Fruit fly (Drosophila melanogaster) whole organism, embryonic: Measurements from ENCODE around the gene CG5196.
A peak's percentile ranks its signal among the peaks of the same experiment; 100 is the strongest.

Source experiments
- Abd-B ChIP-seq: fragments of 200-800 bp; sonication (Bioruptor generic); optimal IDR thresholded peaks from 2 replicates; lab custom pipeline; 2018; ENCODE audit warnings: missing biosample characterization, mild to moderate bottlenecking, missing genetic modification characterization, moderate library complexity
- Atf6 ChIP-seq: fragments of 200-800 bp; sonication (Bioruptor generic); IDR thresholded peaks from 2 replicates; pipeline ENCODE4 v1.3.6; 2022; ENCODE audit warnings: missing biosample characterization, missing genetic modification characterization
- CG10267 ChIP-seq: fragments of 200-800 bp; sonication (Bioruptor generic); optimal IDR thresholded peaks from 2 replicates; lab custom pipeline; 2018; ENCODE audit warnings: missing biosample characterization, mild to moderate bottlenecking, missing genetic modification characterization, moderate library complexity
- CG12104 ChIP-seq: fragments of 200-800 bp; sonication (Bioruptor generic); optimal IDR thresholded peaks from 3 replicates; lab custom pipeline; 2016; ENCODE audit warnings: missing biosample characterization, missing genetic modification characterization
- CG12391 ChIP-seq: fragments of 200-800 bp; sonication (Bioruptor generic); optimal IDR thresholded peaks from 3 replicates; lab custom pipeline; 2018; ENCODE audit warnings: missing biosample characterization, mild to moderate bottlenecking, missing genetic modification characterization, moderate library complexity
- CG12659 ChIP-seq: fragments of 200-800 bp; sonication (Bioruptor generic); optimal IDR thresholded peaks from 3 replicates; lab custom pipeline; 2017; ENCODE audit warnings: mild to moderate bottlenecking, missing biosample characterization, missing genetic modification reagents, missing genetic modification characterization
- CG13775 ChIP-seq: fragments of 200-800 bp; sonication (Bioruptor generic); optimal IDR thresholded peaks from 3 replicates; lab custom pipeline; 2017; ENCODE audit warnings: missing biosample characterization, mild to moderate bottlenecking, missing genetic modification characterization
- CG17186 ChIP-seq: fragments of 200-800 bp; sonication (Bioruptor generic); optimal IDR thresholded peaks from 3 replicates; lab custom pipeline; 2017; ENCODE audit warnings: missing biosample characterization, missing genetic modification reagents, missing genetic modification characterization
- CG18262 ChIP-seq: fragments of 200-800 bp; optimal IDR thresholded peaks from 3 replicates; lab custom pipeline; 2019; ENCODE audit warnings: missing biosample characterization, mild to moderate bottlenecking, missing genetic modification characterization, moderate library complexity
- CG1832 ChIP-seq: fragments of 200-800 bp; sonication (Bioruptor generic); optimal IDR thresholded peaks from 2 replicates; lab custom pipeline; 2017; ENCODE audit warnings: missing biosample characterization, mild to moderate bottlenecking, missing genetic modification characterization, inconsistent platforms
- CG18619 ChIP-seq: fragments of 200-800 bp; sonication (Bioruptor generic); optimal IDR thresholded peaks from 3 replicates; lab custom pipeline; 2017; ENCODE audit warnings: missing biosample characterization, mild to moderate bottlenecking, missing genetic modification characterization
- CG2889 ChIP-seq: fragments of 200-800 bp; sonication (Bioruptor generic); IDR thresholded peaks from 3 replicates; pipeline ENCODE4 v1.3.6; 2022; ENCODE audit warnings: missing biosample characterization, missing genetic modification characterization
- CG30020 ChIP-seq: fragments of 200-800 bp; optimal IDR thresholded peaks from 2 replicates; lab custom pipeline; 2019; ENCODE audit warnings: missing biosample characterization, mild to moderate bottlenecking, missing genetic modification characterization, moderate library complexity
- CG3163 ChIP-seq: fragments of 200-800 bp; sonication (Bioruptor generic); optimal IDR thresholded peaks from 3 replicates; lab custom pipeline; 2016; ENCODE audit warnings: missing biosample characterization, missing genetic modification characterization
- CG7786 ChIP-seq: fragments of 200-800 bp; sonication (Bioruptor generic); optimal IDR thresholded peaks from 2 replicates; lab custom pipeline; 2016; ENCODE audit warnings: missing biosample characterization, missing genetic modification characterization
- CG8290 ChIP-seq, 3 experiments: fragments of 200-800 bp; sonication (Bioruptor generic); optimal IDR thresholded peaks; 2 replicates each; lab custom pipeline; 2016 to 2019; ENCODE audit warnings: missing biosample characterization in 3 of 3, missing genetic modification characterization in 3 of 3, mild to moderate bottlenecking in 2 of 3, moderate library complexity in 1 of 3
- CG9215 ChIP-seq: fragments of 200-800 bp; sonication (Bioruptor generic); IDR thresholded peaks from 2 replicates; pipeline ENCODE4 v1.3.6; 2022; ENCODE audit warnings: missing biosample characterization, missing genetic modification characterization
- CG9437 ChIP-seq: fragments of 200-800 bp; sonication (Bioruptor generic); optimal IDR thresholded peaks from 2 replicates; lab custom pipeline; 2018; ENCODE audit warnings: missing biosample characterization, mild to moderate bottlenecking, missing genetic modification characterization
- CG9609 ChIP-seq: fragments of 200-800 bp; sonication (Bioruptor generic); optimal IDR thresholded peaks from 3 replicates; lab custom pipeline; 2016; ENCODE audit warnings: missing biosample characterization, missing genetic modification characterization
- Dbx ChIP-seq: fragments of 200-800 bp; sonication (Bioruptor generic); IDR thresholded peaks from 3 replicates; pipeline ENCODE4 v1.3.6; 2022; ENCODE audit warnings: missing biosample characterization, missing genetic modification characterization
- Dip3 ChIP-seq: fragments of 200-800 bp; sonication (Bioruptor generic); optimal IDR thresholded peaks from 3 replicates; lab custom pipeline; 2016; ENCODE audit warnings: missing biosample characterization, missing genetic modification characterization
- HLH4C ChIP-seq: fragments of 200-800 bp; sonication (Bioruptor generic); IDR thresholded peaks from 3 replicates; pipeline ENCODE4 v1.3.6; 2022; ENCODE audit warnings: missing biosample characterization, missing genetic modification characterization; ENCODE audit not compliant: partially characterized antibody
- HmgD ChIP-seq: fragments of 200-800 bp; sonication (Bioruptor generic); optimal IDR thresholded peaks from 3 replicates; lab custom pipeline; 2016; ENCODE audit warnings: missing biosample characterization, missing genetic modification characterization
- MESR4 ChIP-seq: fragments of 200-800 bp; sonication (Bioruptor generic); optimal IDR thresholded peaks from 2 replicates; lab custom pipeline; 2018; ENCODE audit warnings: missing biosample characterization, mild to moderate bottlenecking, missing genetic modification characterization, moderate library complexity
- Myb ChIP-seq: fragments of 200-800 bp; sonication (Bioruptor generic); optimal IDR thresholded peaks from 2 replicates; lab custom pipeline; 2016; ENCODE audit warnings: missing biosample characterization, missing genetic modification characterization
- Nf-YB ChIP-seq: fragments of 200-800 bp; sonication (Bioruptor generic); optimal IDR thresholded peaks from 3 replicates; lab custom pipeline; 2019; ENCODE audit warnings: missing biosample characterization, mild to moderate bottlenecking, missing genetic modification characterization, moderate library complexity
- Nf-YC ChIP-seq: fragments of 200-800 bp; optimal IDR thresholded peaks from 3 replicates; lab custom pipeline; 2019; ENCODE audit warnings: missing biosample characterization, mild to moderate bottlenecking, missing genetic modification characterization, moderate library complexity
- Side ChIP-seq: fragments of 200-800 bp; sonication (Bioruptor generic); optimal IDR thresholded peaks from 2 replicates; lab custom pipeline; 2016; ENCODE audit warnings: missing biosample characterization, missing genetic modification characterization
- Usf ChIP-seq: fragments of 200-800 bp; sonication (Bioruptor generic); optimal IDR thresholded peaks from 2 replicates; lab custom pipeline; 2017; ENCODE audit warnings: missing genotype, missing biosample characterization, missing genetic modification characterization
- Xbp1 ChIP-seq: fragments of 200-800 bp; sonication (Bioruptor generic); optimal IDR thresholded peaks from 3 replicates; lab custom pipeline; 2016; ENCODE audit warnings: missing biosample characterization, mild to moderate bottlenecking, missing genetic modification characterization
- al ChIP-seq: fragments of 200-800 bp; sonication (Bioruptor generic); IDR thresholded peaks from 2 replicates; pipeline ENCODE4 v1.3.6; 2022; ENCODE audit warnings: missing biosample characterization, missing genetic modification characterization
- chif ChIP-seq, 2 experiments: fragments of 200-800 bp; sonication (Bioruptor generic); optimal IDR thresholded peaks; 3 replicates each; lab custom pipeline; 2016; ENCODE audit warnings: missing biosample characterization in 2 of 2, missing genetic modification characterization in 2 of 2
- crp ChIP-seq, 2 experiments: fragments of 200-800 bp; sonication (Bioruptor generic); optimal IDR thresholded peaks; 2 replicates in 1 of 2; 3 replicates in 1 of 2; lab custom pipeline; 2017; ENCODE audit warnings: missing biosample characterization in 2 of 2, missing genetic modification characterization in 2 of 2, mild to moderate bottlenecking in 1 of 2, moderate library complexity in 1 of 2
- dpn ChIP-seq, 2 experiments: fragments of 200-800 bp; sonication (Bioruptor generic); optimal IDR thresholded peaks; 3 replicates each; lab custom pipeline; 2016; ENCODE audit warnings: missing biosample characterization in 2 of 2, missing genetic modification characterization in 2 of 2
- ham ChIP-seq: fragments of 200-800 bp; sonication (Bioruptor generic); IDR thresholded peaks from 2 replicates; pipeline ENCODE4 v1.3.6; 2022; ENCODE audit warnings: missing biosample characterization, missing genetic modification characterization
- hkb ChIP-seq, 2 experiments: fragments of 200-800 bp in 1 of 2; fragments of >200 bp in 1 of 2; sonication (Bioruptor generic) in 1 of 2; IDR thresholded peaks in 1 of 2; optimal IDR thresholded peaks in 1 of 2; 2 replicates each; pipeline versions ENCODE4 v1.3.6 to Lab custom; 2017 to 2022; ENCODE audit warnings: missing biosample characterization in 1 of 2, missing genetic modification characterization in 1 of 2
- kni ChIP-seq: fragments of 200-800 bp; sonication (Bioruptor generic); optimal IDR thresholded peaks from 3 replicates; lab custom pipeline; 2017; ENCODE audit warnings: mild to moderate bottlenecking, missing biosample characterization, missing genetic modification reagents, missing genetic modification characterization
- knrl ChIP-seq: fragments of 200-800 bp; sonication (Bioruptor generic); IDR thresholded peaks from 3 replicates; pipeline ENCODE4 v1.3.6; 2022; ENCODE audit warnings: missing biosample characterization, missing genetic modification characterization; ENCODE audit not compliant: partially characterized antibody
- pfk ChIP-seq: fragments of 200-800 bp; sonication (Bioruptor generic); optimal IDR thresholded peaks from 2 replicates; lab custom pipeline; 2018; ENCODE audit warnings: missing biosample characterization, mild to moderate bottlenecking, missing genetic modification characterization, moderate library complexity
- phol ChIP-seq: fragments of 200-800 bp; sonication (Bioruptor generic); optimal IDR thresholded peaks from 3 replicates; lab custom pipeline; 2018; ENCODE audit warnings: missing biosample characterization, mild to moderate bottlenecking, missing genetic modification characterization, moderate library complexity
- sens ChIP-seq: fragments of 200-800 bp; sonication (Bioruptor generic); peaks from one replicate; lab custom pipeline; 2016; ENCODE audit warnings: missing biosample characterization, missing genetic modification characterization
- sisA ChIP-seq: fragments of 200-800 bp; sonication (Bioruptor generic); IDR thresholded peaks from 2 replicates; pipeline ENCODE4 v1.3.6; 2022; ENCODE audit warnings: missing biosample characterization, missing genetic modification characterization
- trem ChIP-seq: fragments of 200-800 bp; optimal IDR thresholded peaks from 3 replicates; lab custom pipeline; 2019; ENCODE audit warnings: missing biosample characterization, mild to moderate bottlenecking, missing genetic modification characterization, moderate library complexity
- trh ChIP-seq: fragments of 200-800 bp; sonication (Bioruptor generic); optimal IDR thresholded peaks from 2 replicates; lab custom pipeline; 2016; ENCODE audit warnings: missing biosample characterization, missing genetic modification characterization
- twi ChIP-seq: fragments of 200-800 bp; optimal IDR thresholded peaks from 2 replicates; lab custom pipeline; 2019; ENCODE audit warnings: missing biosample characterization, mild to moderate bottlenecking, missing genetic modification characterization, moderate library complexity
- vnd ChIP-seq: fragments of 200-800 bp; sonication (Bioruptor generic); IDR thresholded peaks from 3 replicates; pipeline ENCODE4 v1.3.6; 2022; ENCODE audit warnings: missing biosample characterization, missing genetic modification characterization; ENCODE audit not compliant: partially characterized antibody
- zf30C ChIP-seq: fragments of 200-800 bp; sonication (Bioruptor generic); optimal IDR thresholded peaks from 3 replicates; lab custom pipeline; 2018; ENCODE audit warnings: missing biosample characterization, mild to moderate bottlenecking, missing genetic modification characterization

CG5196 gene

dm6 chr3R:12425510-12426309, 17.6 kb downstream of the CG5196 start, which contains the start of gene Pp1-87B (continued):
- peak; percentile 39 for TF ChIP-seq CG8290 (GFP tag; optimal IDR thresholded peaks at IDR 0.05; lab: Kevin White, UChicago)
- peak in 1 of 2 experiments; percentile 46 for TF ChIP-seq CG8290 (tag; optimal IDR thresholded peaks at IDR 0.05; lab: Kevin White, UChicago)
- TF ChIP-seq CG17186 = peak; percentile 54
- no peak for TF ChIP-seq zf30C (GFP tag; lab: Kevin White, UChicago)
- TF ChIP-seq knrl (GFP tag; lab: Robert Waterston, UW) = peak; percentile 43; the same call in 2 of the 3 replicates
- TF ChIP-seq ham = no peak
- no peak for TF ChIP-seq CG2889 (GFP tag; lab: Robert Waterston, UW)
- TF ChIP-seq al = no peak
- peak; percentile 74 for TF ChIP-seq Myb (GFP tag; lab: Kevin White, UChicago)
- peak; percentile 30 for TF ChIP-seq Abd-B
- TF ChIP-seq dpn (GFP tag; optimal IDR thresholded peaks at IDR 0.05; lab: Kevin White, UChicago) = peak in 1 of 2 experiments; percentile 11
- TF ChIP-seq Xbp1 (GFP tag; lab: Kevin White, UChicago) = peak; percentile 4
- peak; percentile 95 for TF ChIP-seq CG1832 (GFP tag; lab: Kevin White, UChicago)
- TF ChIP-seq Side (GFP tag; lab: Kevin White, UChicago) = peak; percentile 32
- TF ChIP-seq CG12391 (tag; lab: Kevin White, UChicago) = peak; percentile 20
- peak; percentile 66; the same call in 2 of the 3 replicates for TF ChIP-seq HLH4C (GFP tag; lab: Robert Waterston, UW)
- no peak for TF ChIP-seq trh (GFP tag; lab: Kevin White, UChicago)
- TF ChIP-seq phol = peak; percentile 100
- peak; percentile 34 for TF ChIP-seq CG18262 (tag; lab: Kevin White, UChicago)
- TF ChIP-seq Nf-YC (tag; lab: Kevin White, UChicago) = peak; percentile 46
- peak; percentile 16 for TF ChIP-seq CG10267
- TF ChIP-seq MESR4 (GFP tag; lab: Kevin White, UChicago) = peak; percentile 98
- TF ChIP-seq CG30020 (tag; lab: Kevin White, UChicago) = peak; percentile 45
- TF ChIP-seq trem (tag; lab: Kevin White, UChicago) = peak; percentile 28
- TF ChIP-seq kni (GFP tag; lab: Kevin White, UChicago) = peak; percentile 70
- TF ChIP-seq CG12104 (GFP tag; lab: Kevin White, UChicago) = peak; percentile 36
- peak; percentile 10 for TF ChIP-seq Dip3
- TF ChIP-seq chif (GFP tag; optimal IDR thresholded peaks at IDR 0.05; lab: Kevin White, UChicago) = peak in 1 of 2 experiments; percentile 1
- TF ChIP-seq Nf-YB (GFP tag; lab: Kevin White, UChicago) = peak; percentile 13
- peak; percentile 37 for TF ChIP-seq CG18619 (GFP tag; lab: Kevin White, UChicago)
- TF ChIP-seq CG3163 (GFP tag; lab: Kevin White, UChicago) = no peak
- no peak for TF ChIP-seq Dbx (GFP tag; lab: Robert Waterston, UW)
- TF ChIP-seq HmgD (GFP tag; lab: Kevin White, UChicago) = peak; percentile 40
- peak; percentile 37 for TF ChIP-seq CG9437 (GFP tag; lab: Kevin White, UChicago)
- peak; percentile 29 for TF ChIP-seq Usf
- no peak for TF ChIP-seq sens
- TF ChIP-seq hkb (optimal IDR thresholded peaks at IDR 0.05; lab: Kevin White, UChicago) = peak; percentile 92
- TF ChIP-seq hkb (GFP tag; IDR thresholded peaks at IDR 0.05; lab: Robert Waterston, UW) = no peak
- peak; percentile 2 for TF ChIP-seq CG7786 (GFP tag; lab: Kevin White, UChicago)
- TF ChIP-seq CG9609 = peak; percentile 30
- peak; percentile 87 for TF ChIP-seq CG12659
- TF ChIP-seq CG9215 (GFP tag; lab: Robert Waterston, UW) = 0 out of 2 replicates have a peak, but pooled peaks have one; percentile 13
- peak; percentile 34 for TF ChIP-seq CG13775 (GFP tag; lab: Kevin White, UChicago)
- TF ChIP-seq crp (GFP tag; optimal IDR thresholded peaks at IDR 0.05; lab: Kevin White, UChicago) = peak in 1 of 2 experiments; percentile 8
- no peak for TF ChIP-seq Atf6
- TF ChIP-seq pfk = no peak
- peak; percentile 56; the same call in 2 of the 3 replicates for TF ChIP-seq vnd (GFP tag; lab: Robert Waterston, UW)
- TF ChIP-seq twi (tag; lab: Kevin White, UChicago) = peak; percentile 28
- no peak for TF ChIP-seq sisA (GFP tag; lab: Robert Waterston, UW)
